Fruit fly (Drosophila melanogaster): ENCODE results near the gene CG11068.
A peak's percentile ranks its signal among the peaks of the same experiment; 100 is the strongest.

Gene CG11068

dm6 chrX:13954936-13955335, at the start of gene CG11068:
Gene CG11068 (plus strand): TSS chrX:13955236.
- TF ChIP-seq fd59A (GFP tag; optimal IDR thresholded peaks at IDR 0.05) (no peak), dsx (GFP tag; optimal IDR thresholded peaks at IDR 0.05; ENCODE audit: poor library complexity, severe bottlenecking) (no peak), CG31627 (GFP tag; optimal IDR thresholded peaks at IDR 0.05) (no peak), Hr39 (GFP tag; optimal IDR thresholded peaks at IDR 0.05) (no peak), CG8119 (GFP tag; IDR thresholded peaks at IDR 0.05) (no peak), esn (GFP tag; optimal IDR thresholded peaks at IDR 0.05) (no peak), CG15336 (GFP tag; IDR thresholded peaks at IDR 0.05) (no peak)

DNA sequence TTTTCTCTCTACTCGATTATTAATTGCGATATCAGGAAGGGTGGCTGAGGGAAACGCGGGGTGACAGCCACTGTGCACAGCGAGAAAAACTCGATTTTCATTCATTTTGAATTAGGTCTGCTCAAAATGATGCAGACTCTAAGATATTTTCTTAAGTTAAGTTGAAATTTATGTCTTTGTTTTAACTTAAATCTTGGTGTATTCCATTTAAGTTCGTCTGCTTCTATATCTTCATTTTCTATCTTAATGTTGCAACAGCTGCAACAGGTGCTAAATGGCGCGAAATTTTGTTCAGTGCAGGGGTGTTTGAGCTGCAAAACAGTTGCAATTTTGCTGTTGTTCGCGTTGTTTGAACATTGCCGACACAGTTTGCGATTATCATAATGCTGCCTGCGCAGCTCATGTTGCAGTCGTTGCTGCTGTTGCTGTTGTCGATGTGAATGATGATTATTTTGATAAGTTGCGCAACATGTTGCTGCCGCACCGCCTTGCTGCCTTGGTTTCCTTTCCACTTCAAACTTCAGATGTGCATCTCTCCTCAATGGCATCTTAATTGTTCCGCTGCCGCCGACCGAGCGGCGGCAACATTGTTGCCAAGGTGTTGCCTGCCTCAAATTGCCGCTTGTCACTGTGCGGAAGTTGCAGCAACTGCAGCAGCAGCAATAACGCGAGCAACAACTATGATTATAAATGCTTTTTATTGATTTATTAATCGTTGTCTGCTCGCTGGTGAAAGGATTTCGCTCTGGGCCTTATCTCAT, 48.8 kb upstream of the CG11068 start:
- TF ChIP-seq CG11762 (GFP tag; optimal IDR thresholded peaks at IDR 0.05; ENCODE audit: insufficient read depth) (no peak), achi (GFP tag; optimal IDR thresholded peaks at IDR 0.05) (peak; percentile 35), spab (GFP tag; optimal IDR thresholded peaks at IDR 0.05) (no peak), dsx (GFP tag; optimal IDR thresholded peaks at IDR 0.05; ENCODE audit: poor library complexity, severe bottlenecking) (peak; percentile 63), CG8632 (GFP tag; optimal IDR thresholded peaks at IDR 0.05) (peak; percentile 6), Hr38 (GFP tag; optimal IDR thresholded peaks at IDR 0.05) (no peak), Eip75B (GFP tag; optimal IDR thresholded peaks at IDR 0.05) (peak; percentile 37), CG32006 (GFP tag; optimal IDR thresholded peaks at IDR 0.05) (peak; percentile 51), Smox (GFP tag; optimal IDR thresholded peaks at IDR 0.05) (no peak), salr (GFP tag; optimal IDR thresholded peaks at IDR 0.05) (peak in 1 of 2 experiments; percentile 45), CG8119 (GFP tag; IDR thresholded peaks at IDR 0.05) (peak; percentile 50; the same call in 1 of the 3 replicates), lz (GFP tag; optimal IDR thresholded peaks at IDR 0.05) (peak; percentile 11), CG1621 (tag; optimal IDR thresholded peaks at IDR 0.05) (no peak), CG31627 (GFP tag; optimal IDR thresholded peaks at IDR 0.05) (peak; percentile 6), Hr39 (GFP tag; optimal IDR thresholded peaks at IDR 0.05) (no peak), pdm3 (GFP tag; optimal IDR thresholded peaks at IDR 0.05) (peak; percentile 38), Gug (GFP tag; IDR thresholded peaks at IDR 0.05) (no peak), CG6808 (GFP tag; optimal IDR thresholded peaks at IDR 0.05) (peak; percentile 38), CG3919 (GFP tag; optimal IDR thresholded peaks at IDR 0.05) (peak; percentile 36), net (GFP tag; optimal IDR thresholded peaks at IDR 0.05) (peak; percentile 1), Eip78C (GFP tag) (peak; percentile 82), CG10631 (GFP tag; optimal IDR thresholded peaks at IDR 0.05) (peak; percentile 44), CG6163 (GFP tag; IDR thresholded peaks at IDR 0.05) (0 out of 3 replicates have a peak, but pooled peaks have one; percentile 38), OdsH (GFP tag; optimal IDR thresholded peaks at IDR 0.05) (peak; percentile 45), eg (GFP tag; IDR thresholded peaks at IDR 0.05) (0 out of 3 replicates have a peak, but pooled peaks have one; percentile 28), CG10669 (GFP tag; optimal IDR thresholded peaks at IDR 0.05) (peak; percentile 42), ss (GFP tag; optimal IDR thresholded peaks at IDR 0.05) (peak; percentile 14 to 16), CG4318 (GFP tag; optimal IDR thresholded peaks at IDR 0.05) (peak; percentile 15), CG6792 (GFP tag; optimal IDR thresholded peaks at IDR 0.05) (peak; percentile 18), CG7368 (GFP tag; optimal IDR thresholded peaks at IDR 0.05) (no peak), Sox14 (GFP tag; optimal IDR thresholded peaks at IDR 0.05) (peak; percentile 38), Hr4 (GFP tag; optimal IDR thresholded peaks at IDR 0.05) (peak; percentile 43), Ets96B (tag; optimal IDR thresholded peaks at IDR 0.05) (peak; percentile 31), acj6 (GFP tag; optimal IDR thresholded peaks at IDR 0.05) (peak; percentile 37), CG6276 (GFP tag; optimal IDR thresholded peaks at IDR 0.05) (peak; percentile 16), CG3032 (tag; optimal IDR thresholded peaks at IDR 0.05) (peak; percentile 58)
